Worm (Caenorhabditis elegans): ENCODE measurements around the gene Y50E8A.12.

DNA sequence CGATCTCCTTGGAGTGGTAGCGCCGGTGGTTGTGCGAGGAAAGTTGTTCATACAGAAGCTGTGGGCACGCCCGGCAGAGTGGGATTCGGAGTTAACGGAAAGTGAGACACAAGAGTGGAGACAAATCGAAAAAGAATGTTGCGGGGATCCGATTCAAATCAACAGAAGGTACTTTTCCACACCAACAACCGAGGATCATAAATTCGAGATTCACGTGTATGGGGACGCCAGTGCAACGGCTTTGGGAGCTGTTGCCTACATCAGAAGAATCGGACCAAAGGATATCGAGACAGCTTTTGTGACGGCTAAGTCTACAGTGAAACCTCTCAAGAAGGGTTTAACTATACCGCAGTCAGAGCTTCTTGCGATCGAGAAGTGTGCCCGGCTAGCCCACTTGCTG lies 20.4 kb downstream of the Y50E8A.12 start:
- TF ChIP-seq mdl-1 (tag; optimal IDR thresholded peaks at IDR 0.05) (no peak), pha-4 (GFP tag; IDR thresholded peaks at IDR 0.05) (no peak), pha-4 (tag; optimal IDR thresholded peaks at IDR 0.05) (no peak), unc-130 (GFP tag; optimal IDR thresholded peaks at IDR 0.05) (no peak), jun-1 (tag; optimal IDR thresholded peaks at IDR 0.05) (no peak), lin-13 (GFP tag; optimal IDR thresholded peaks at IDR 0.05) (no peak), dpl-1 (GFP tag; optimal IDR thresholded peaks at IDR 0.05) (no peak), lin-15B (tag; optimal IDR thresholded peaks at IDR 0.05) (no peak), snpc-4 (tag; optimal IDR thresholded peaks at IDR 0.05) (no peak), nhr-77 (tag; optimal IDR thresholded peaks at IDR 0.05) (no peak), ceh-82 (tag; optimal IDR thresholded peaks at IDR 0.05) (no peak), nhr-25 (tag; optimal IDR thresholded peaks at IDR 0.05; ENCODE audit: borderline replicate concordance, insufficient read depth) (no peak)
